Worm (Caenorhabditis elegans): ENCODE data around the gene srh-141.

Gene srh-141

DNA sequence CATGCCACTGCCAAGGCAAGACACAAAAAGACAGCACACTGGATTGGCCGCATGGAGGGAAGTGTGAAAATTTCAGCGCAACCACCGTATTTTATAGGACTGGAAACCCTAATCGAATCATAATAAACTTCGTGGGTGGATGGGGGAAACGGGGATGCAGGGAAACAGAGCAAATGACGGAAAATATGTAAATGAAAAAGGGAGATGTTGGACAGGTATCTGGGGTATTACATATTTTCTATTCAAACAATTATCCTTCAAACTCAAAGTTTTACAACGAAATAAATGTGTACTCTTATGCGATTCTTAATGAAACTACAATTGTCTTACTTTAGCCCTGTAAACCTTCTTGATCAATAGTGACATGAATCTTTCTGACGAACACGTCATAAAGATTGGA is 24.0 kb upstream of the srh-141 start, which contains the start of gene F26D2.16:
Gene F26D2.16 (minus strand): TSS at position 101 of the 400 bp plus-strand sequence.
- no peak for TF ChIP-seq somi-1 (GFP tag; optimal IDR thresholded peaks at IDR 0.05)
- TF ChIP-seq hmg-20 (GFP tag; IDR thresholded peaks at IDR 0.05): no peak
- no peak for TF ChIP-seq snpc-3.4 (tag; optimal IDR thresholded peaks at IDR 0.05)
- no peak for TF ChIP-seq ama-1 (optimal IDR thresholded peaks at IDR 0.05)
- TF ChIP-seq ama-1 (GFP tag; optimal IDR thresholded peaks at IDR 0.05): no peak
- TF ChIP-seq nhr-90 (tag; optimal IDR thresholded peaks at IDR 0.05): no peak
- TF ChIP-seq repo-1 (tag; optimal IDR thresholded peaks at IDR 0.05): no peak
- TF ChIP-seq madf-3 (GFP tag; IDR thresholded peaks at IDR 0.05): no peak
- TF ChIP-seq nhr-80 (tag; optimal IDR thresholded peaks at IDR 0.05): no peak
- no peak for TF ChIP-seq C06A6.2 (GFP tag; conservative IDR thresholded peaks at IDR 0.05)
- no peak for TF ChIP-seq bed-2 (GFP tag; IDR thresholded peaks at IDR 0.05)

- TF ChIP-seq cebp-1 (GFP tag; IDR thresholded peaks at IDR 0.05) (no peak), cebp-1 (tag; optimal IDR thresholded peaks at IDR 0.05) (no peak), B0261.1 (tag; optimal IDR thresholded peaks at IDR 0.05) (no peak), bed-2 (GFP tag; IDR thresholded peaks at IDR 0.05) (no peak), dox-1 (GFP tag; IDR thresholded peaks at IDR 0.05) (no peak), unc-130 (GFP tag; optimal IDR thresholded peaks at IDR 0.05) (no peak), nhr-90 (tag; optimal IDR thresholded peaks at IDR 0.05) (no peak), madf-3 (GFP tag; IDR thresholded peaks at IDR 0.05) (no peak), lin-54 (GFP tag; optimal IDR thresholded peaks at IDR 0.05) (no peak), gei-17 (GFP tag; optimal IDR thresholded peaks at IDR 0.05) (no peak), sea-2 (GFP tag; IDR thresholded peaks at IDR 0.05) (no peak), attf-3 (GFP tag; conservative IDR thresholded peaks at IDR 0.05) (no peak), attf-6 (GFP tag; IDR thresholded peaks at IDR 0.05) (no peak), tlf-1 (GFP tag; optimal IDR thresholded peaks at IDR 0.05) (no peak), ceh-100 (GFP tag; IDR thresholded peaks at IDR 0.05) (no peak)
Measured at ce11 chrV:16420696-16421095, 23.0 kb upstream of the srh-141 start, which contains the start of gene srw-48. TSS of gene srw-48 (plus strand) at chrV:16420996.

DNA sequence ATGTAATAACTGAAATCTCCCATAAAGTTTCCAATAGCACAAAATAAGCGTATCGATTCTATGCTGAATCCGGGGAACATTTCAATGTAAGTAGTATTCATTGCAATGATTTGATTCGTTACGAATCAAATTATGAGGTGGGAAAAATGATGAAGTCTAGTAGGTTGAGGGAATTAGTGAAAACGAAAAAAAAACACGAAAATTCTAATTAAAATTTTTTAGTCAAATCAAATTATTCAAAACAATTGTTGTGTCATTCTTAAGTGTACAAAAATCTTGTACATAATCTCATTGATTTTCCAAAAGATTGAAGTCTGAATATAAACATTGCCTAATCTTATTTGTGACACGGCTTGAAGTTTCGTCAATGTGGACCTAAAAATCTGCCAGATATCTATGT is 19.3 kb upstream of the srh-141 start, which contains the start of gene srw-29:
Gene srw-29 (minus strand): TSS at position 101 of the 400 bp plus-strand sequence.
- TF ChIP-seq F23B12.7 (tag; optimal IDR thresholded peaks at IDR 0.05; ENCODE audit: insufficient read depth) (no peak), atf-7 (tag; optimal IDR thresholded peaks at IDR 0.05) (no peak), ztf-18 (tag; optimal IDR thresholded peaks at IDR 0.05) (no peak), ccch-3 (GFP tag; optimal IDR thresholded peaks at IDR 0.05) (no peak), Y56A3A.18 (GFP tag; IDR thresholded peaks at IDR 0.05) (no peak), Y79H2A.3 (GFP tag; conservative IDR thresholded peaks at IDR 0.05) (no peak), unc-62 (GFP tag; optimal IDR thresholded peaks at IDR 0.05) (no peak), sptf-2 (GFP tag; optimal IDR thresholded peaks at IDR 0.05) (no peak), ZK185.1 (tag; optimal IDR thresholded peaks at IDR 0.05; ENCODE audit: poor library complexity, severe bottlenecking) (no peak), ceh-100 (GFP tag; IDR thresholded peaks at IDR 0.05) (no peak)

DNA sequence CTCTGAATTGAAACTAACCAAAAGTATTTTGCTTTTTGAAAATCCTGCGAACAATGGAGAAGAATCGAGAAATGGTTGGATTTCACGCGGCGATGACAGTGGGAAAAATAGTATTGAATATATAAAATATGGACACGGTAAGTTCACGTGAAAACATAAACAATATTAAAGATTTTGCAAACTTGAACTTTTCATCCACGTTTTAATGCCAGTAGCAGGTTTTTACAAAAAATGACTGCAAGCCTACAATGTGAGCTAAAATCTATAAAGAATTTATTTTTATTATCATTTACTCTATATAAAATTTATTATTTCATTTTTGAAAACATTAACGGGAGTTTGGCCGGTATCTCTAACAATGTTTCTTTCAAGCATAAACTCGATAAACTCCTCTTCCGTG is 14.2 kb upstream of the srh-141 start, which contains the start of gene F26D2.10:
Gene F26D2.10 (minus strand): TSS at position 101 of the 400 bp plus-strand sequence.
- TF ChIP-seq gei-17 (GFP tag; optimal IDR thresholded peaks at IDR 0.05): no peak
- TF ChIP-seq nhr-120 (GFP tag; IDR thresholded peaks at IDR 0.05): no peak
- TF ChIP-seq egrh-3 (GFP tag; IDR thresholded peaks at IDR 0.05): no peak
- no peak for TF ChIP-seq somi-1 (GFP tag; optimal IDR thresholded peaks at IDR 0.05)
- no peak for TF ChIP-seq ztf-28 (GFP tag; IDR thresholded peaks at IDR 0.05)
- no peak for TF ChIP-seq unc-62 (GFP tag; optimal IDR thresholded peaks at IDR 0.05)
- TF ChIP-seq nfya-2 (GFP tag; IDR thresholded peaks at IDR 0.05): no peak
- no peak for TF ChIP-seq aptf-2 (GFP tag; conservative IDR thresholded peaks at IDR 0.05)
- TF ChIP-seq let-526 (GFP tag; IDR thresholded peaks at IDR 0.05): no peak
- TF ChIP-seq fkh-3 (tag; optimal IDR thresholded peaks at IDR 0.05): no peak

All from whole organism, young adult.